Worm (Caenorhabditis elegans): ENCODE results near the gene pitr-5.

pitr-5 gene

ce11 chrV:7224353-7224752 is 39.7 kb downstream of the pitr-5 start:
- TF ChIP-seq lag-1 (GFP tag; IDR thresholded peaks at IDR 0.05) (no peak), K12H6.12 (tag; optimal IDR thresholded peaks at IDR 0.05) (no peak), F57A8.1 (GFP tag; optimal IDR thresholded peaks at IDR 0.05) (no peak), bed-1 (GFP tag; IDR thresholded peaks at IDR 0.05) (no peak), ztf-3 (GFP tag; optimal IDR thresholded peaks at IDR 0.05) (no peak)

ce11 chrV:7224947-7225346 is 40.3 kb downstream of the pitr-5 start, which contains the start of gene fkb-3:
Gene fkb-3 (plus strand): TSS chrV:7225223.
- no peak for TF ChIP-seq sea-2 (GFP tag; IDR thresholded peaks at IDR 0.05)
- TF ChIP-seq ztf-3 (GFP tag; optimal IDR thresholded peaks at IDR 0.05): no peak
- TF ChIP-seq F49E8.2 (tag; optimal IDR thresholded peaks at IDR 0.05; ENCODE audit: insufficient read depth): no peak
- no peak for TF ChIP-seq rcor-1 (GFP tag; IDR thresholded peaks at IDR 0.05)
- no peak for TF ChIP-seq hsf-1 (GFP tag; IDR thresholded peaks at IDR 0.05)
- no peak for TF ChIP-seq attf-5 (GFP tag; optimal IDR thresholded peaks at IDR 0.05)
- TF ChIP-seq tbp1 (GFP tag; optimal IDR thresholded peaks at IDR 0.05): no peak
- no peak for TF ChIP-seq bed-1 (GFP tag; IDR thresholded peaks at IDR 0.05)
- no peak for TF ChIP-seq nhr-120 (GFP tag; IDR thresholded peaks at IDR 0.05)
- no peak for TF ChIP-seq F10E7.11 (tag; optimal IDR thresholded peaks at IDR 0.05)
- TF ChIP-seq egl-18 (GFP tag; IDR thresholded peaks at IDR 0.05): no peak

- no peak for TF ChIP-seq ekl-4 (GFP tag; IDR thresholded peaks at IDR 0.05)
- 0 out of 2 replicates have a peak, but pooled peaks have one; percentile 41 for TF ChIP-seq Y56A3A.18 (GFP tag; IDR thresholded peaks at IDR 0.05)
- TF ChIP-seq attf-6 (GFP tag; IDR thresholded peaks at IDR 0.05): 0 out of 2 replicates have a peak, but pooled peaks have one; percentile 23
- no peak for TF ChIP-seq Y53F4B.3 (GFP tag; IDR thresholded peaks at IDR 0.05)
- peak; percentile 18 for TF ChIP-seq ZK185.1 (tag; optimal IDR thresholded peaks at IDR 0.05; ENCODE audit: poor library complexity, severe bottlenecking)
- no peak for TF ChIP-seq nhr-80 (tag; optimal IDR thresholded peaks at IDR 0.05)
- TF ChIP-seq zim-3 (tag; optimal IDR thresholded peaks at IDR 0.05): no peak
These were observed 41.2 kb downstream of the pitr-5 start for ce11 chrV:7225894-7226293.

- TF ChIP-seq F49E8.2 (tag; optimal IDR thresholded peaks at IDR 0.05; ENCODE audit: insufficient read depth): peak; percentile 8
- TF ChIP-seq mcd-1 (GFP tag; IDR thresholded peaks at IDR 0.05): peak; percentile 65
- TF ChIP-seq ceh-100 (GFP tag; IDR thresholded peaks at IDR 0.05): no peak; the same call in 1 of the 2 replicates
- TF ChIP-seq nfyb-1 (GFP tag; IDR thresholded peaks at IDR 0.05): no peak
- no peak for TF ChIP-seq F37B4.10 (GFP tag; IDR thresholded peaks at IDR 0.05)
- TF ChIP-seq ztf-18 (tag; optimal IDR thresholded peaks at IDR 0.05): no peak
- TF ChIP-seq madf-6 (GFP tag; IDR thresholded peaks at IDR 0.05): peak; percentile 55; the same call in 1 of the 2 replicates
- no peak for TF ChIP-seq dpff-1 (tag; optimal IDR thresholded peaks at IDR 0.05)
- TF ChIP-seq zim-3 (tag; optimal IDR thresholded peaks at IDR 0.05): no peak
- peak; percentile 9 for TF ChIP-seq ceh-27 (GFP tag; optimal IDR thresholded peaks at IDR 0.05)
- no peak for TF ChIP-seq pha-4 (tag; optimal IDR thresholded peaks at IDR 0.05)
- peak; percentile 25 for TF ChIP-seq tbp1 (GFP tag; optimal IDR thresholded peaks at IDR 0.05)
- peak in 1 of 3 experiments; percentile 53 for TF ChIP-seq lin-35 (GFP tag; optimal IDR thresholded peaks at IDR 0.05)
- peak; percentile 73 for TF ChIP-seq F23B12.7 (tag; optimal IDR thresholded peaks at IDR 0.05; ENCODE audit: insufficient read depth)
- peak; percentile 15; the same call in 1 of the 2 replicates for TF ChIP-seq pbrm-1 (GFP tag; IDR thresholded peaks at IDR 0.05)
- TF ChIP-seq snpc-1.1 (tag; optimal IDR thresholded peaks at IDR 0.05; ENCODE audit: insufficient read depth): peak; percentile 50
- peak; percentile 9 for TF ChIP-seq snpc-4 (GFP tag; optimal IDR thresholded peaks at IDR 0.05)
- TF ChIP-seq snpc-4 (tag; optimal IDR thresholded peaks at IDR 0.05): peak in 2 of 4 experiments; percentile 2 to 17
- peak; percentile 42; the same call in 1 of the 2 replicates for TF ChIP-seq zfh-2 (GFP tag; conservative IDR thresholded peaks at IDR 0.05)
- TF ChIP-seq snpc-1.3 (tag; optimal IDR thresholded peaks at IDR 0.05; ENCODE audit: insufficient read depth): peak; percentile 55
- peak; percentile 60 for TF ChIP-seq attf-5 (GFP tag; optimal IDR thresholded peaks at IDR 0.05)
- TF ChIP-seq egl-44 (GFP tag; IDR thresholded peaks at IDR 0.05): no peak
- TF ChIP-seq madf-3 (GFP tag; IDR thresholded peaks at IDR 0.05): no peak
- no peak for TF ChIP-seq ztf-26 (tag; optimal IDR thresholded peaks at IDR 0.05)
- no peak for TF ChIP-seq hmg-1.2 (GFP tag; IDR thresholded peaks at IDR 0.05)
- no peak for TF ChIP-seq B0035.1 (tag; optimal IDR thresholded peaks at IDR 0.05)
These were observed 46.2 kb downstream of the pitr-5 start, which contains the start of the genes gei-6 and krr-1 for ce11 chrV:7230847-7231246. Gene gei-6 (minus strand): TSS chrV:7230848. Gene krr-1 (plus strand): TSS chrV:7231190.
